Fruit fly (Drosophila melanogaster): ENCODE data around the gene mRpS31.

mRpS31 gene

DNA sequence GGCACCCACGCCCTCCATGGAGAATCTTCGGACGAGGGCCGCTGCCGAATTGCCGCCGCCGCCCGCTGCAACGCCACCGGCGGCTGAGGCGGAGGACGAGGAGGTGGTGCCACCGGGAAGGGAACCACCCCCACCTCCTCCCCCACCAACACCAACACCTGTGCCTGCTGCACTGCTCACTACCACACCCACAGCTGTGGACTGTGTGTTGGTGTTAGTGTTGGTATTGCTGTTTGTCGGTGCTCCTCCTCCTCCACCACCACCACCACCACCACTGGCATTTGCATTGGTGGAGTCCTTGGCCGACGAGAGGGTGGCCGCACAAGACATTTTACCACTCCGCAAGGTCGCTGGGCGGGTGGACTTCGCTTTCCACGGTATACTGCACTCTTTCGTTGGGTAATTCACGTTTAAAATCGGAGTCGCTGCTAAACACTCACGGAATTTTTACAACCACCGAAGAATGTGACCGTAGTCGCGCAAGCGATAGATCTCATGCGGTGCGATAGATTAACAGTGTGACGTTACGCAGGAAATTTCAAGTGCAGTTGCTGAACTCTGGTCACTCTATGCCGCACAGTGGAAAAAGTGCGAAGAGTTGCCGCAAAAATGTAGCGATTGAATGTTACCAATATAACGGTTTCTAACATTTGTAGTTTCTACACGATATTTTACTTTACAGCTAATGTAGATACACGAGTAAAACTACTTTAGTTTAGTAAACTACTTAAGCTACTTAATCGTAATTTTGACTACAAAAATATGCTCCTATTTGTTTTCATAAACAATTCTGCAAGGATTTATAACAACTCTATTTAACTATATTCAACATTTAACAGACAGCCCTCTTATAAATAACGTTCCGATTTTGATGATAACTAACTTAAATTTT is 6.6 kb downstream of the mRpS31 start, which contains the start of gene mib1 (continued):
- peak; percentile 43 for TF ChIP-seq CG16779 (tag; optimal IDR thresholded peaks at IDR 0.05)
- peak; percentile 41 for TF ChIP-seq cyc (GFP tag; optimal IDR thresholded peaks at IDR 0.05)
- TF ChIP-seq Sox14 (GFP tag; optimal IDR thresholded peaks at IDR 0.05): no peak
- no peak for TF ChIP-seq fd85E (GFP tag; optimal IDR thresholded peaks at IDR 0.05)
- TF ChIP-seq CG3919 (GFP tag; optimal IDR thresholded peaks at IDR 0.05): peak; percentile 53
- peak; percentile 24 for TF ChIP-seq fkh (GFP tag; optimal IDR thresholded peaks at IDR 0.05)
- peak; percentile 44 for TF ChIP-seq CG7368 (GFP tag; optimal IDR thresholded peaks at IDR 0.05)
- no peak for TF ChIP-seq CG10631 (GFP tag; optimal IDR thresholded peaks at IDR 0.05)
- TF ChIP-seq CG9139 (GFP tag; optimal IDR thresholded peaks at IDR 0.05): peak; percentile 39
- no peak for TF ChIP-seq achi (GFP tag; optimal IDR thresholded peaks at IDR 0.05)
- TF ChIP-seq ss (GFP tag; optimal IDR thresholded peaks at IDR 0.05): peak; percentile 66 to 81
- TF ChIP-seq CG1621 (tag; optimal IDR thresholded peaks at IDR 0.05): peak; percentile 29
- no peak for TF ChIP-seq Eip93F (GFP tag; optimal IDR thresholded peaks at IDR 0.05)
- TF ChIP-seq CG15336 (GFP tag; IDR thresholded peaks at IDR 0.05): 0 out of 2 replicates have a peak, but pooled peaks have one; percentile 19
- TF ChIP-seq Smox (GFP tag; optimal IDR thresholded peaks at IDR 0.05): no peak
- TF ChIP-seq acj6 (GFP tag; optimal IDR thresholded peaks at IDR 0.05): peak; percentile 5
- TF ChIP-seq CG6163 (GFP tag; IDR thresholded peaks at IDR 0.05): peak; percentile 48
- TF ChIP-seq Gug (GFP tag; IDR thresholded peaks at IDR 0.05): no peak; the same call in 1 of the 2 replicates
- TF ChIP-seq esn (GFP tag; optimal IDR thresholded peaks at IDR 0.05): no peak
- TF ChIP-seq Eip78C (GFP tag): peak; percentile 61
- TF ChIP-seq vri (GFP tag; optimal IDR thresholded peaks at IDR 0.05): no peak
- TF ChIP-seq pdm3 (GFP tag; optimal IDR thresholded peaks at IDR 0.05): no peak
- peak; percentile 36 for TF ChIP-seq CG8319 (GFP tag; optimal IDR thresholded peaks at IDR 0.05)
- TF ChIP-seq Hr4 (GFP tag; optimal IDR thresholded peaks at IDR 0.05): no peak
- TF ChIP-seq net (GFP tag; optimal IDR thresholded peaks at IDR 0.05): peak; percentile 34
- no peak for TF ChIP-seq Ets96B (tag; optimal IDR thresholded peaks at IDR 0.05)

DNA sequence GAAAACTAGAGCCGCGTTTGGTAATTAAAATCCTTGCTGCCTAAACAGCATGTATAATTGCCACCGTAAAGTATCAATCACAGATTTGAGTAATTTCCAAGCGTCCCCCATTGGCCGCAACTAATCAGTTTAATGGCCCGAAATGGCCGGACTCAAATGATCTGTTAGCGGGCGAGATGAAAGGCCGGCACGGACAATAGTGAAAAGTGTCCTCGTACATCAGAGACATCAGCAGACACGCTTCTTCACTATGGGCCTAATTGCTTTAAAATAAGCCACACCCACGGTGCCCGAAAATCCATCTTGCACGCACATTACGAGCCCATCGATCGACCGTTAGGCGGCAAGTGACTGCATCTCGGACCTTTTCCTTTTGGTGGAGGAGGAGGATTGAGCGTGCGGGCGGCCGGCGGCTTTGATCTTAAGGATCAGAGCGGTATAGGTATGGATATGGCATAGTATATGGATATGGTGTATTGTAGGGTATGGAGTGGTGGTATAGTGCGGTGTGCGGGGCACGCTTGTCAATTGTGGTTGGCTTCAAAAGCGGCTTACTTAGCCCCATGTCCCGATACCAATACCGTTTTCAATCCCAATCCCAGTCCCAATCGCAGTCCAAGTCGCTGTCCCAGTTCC is 7.4 kb downstream of the mRpS31 start:
- TF ChIP-seq ss (GFP tag; optimal IDR thresholded peaks at IDR 0.05): no peak
- no peak for TF ChIP-seq Gug (GFP tag; IDR thresholded peaks at IDR 0.05)
- TF ChIP-seq CG8119 (GFP tag; IDR thresholded peaks at IDR 0.05): no peak
- no peak for TF ChIP-seq Hr38 (GFP tag; optimal IDR thresholded peaks at IDR 0.05)
- no peak for TF ChIP-seq CG4318 (GFP tag; optimal IDR thresholded peaks at IDR 0.05)
- TF ChIP-seq CG3032 (tag; optimal IDR thresholded peaks at IDR 0.05): no peak
- no peak for TF ChIP-seq acj6 (GFP tag; optimal IDR thresholded peaks at IDR 0.05)
- peak; percentile 11 for TF ChIP-seq svp (GFP tag)
- TF ChIP-seq CG6792 (GFP tag; optimal IDR thresholded peaks at IDR 0.05): no peak

DNA sequence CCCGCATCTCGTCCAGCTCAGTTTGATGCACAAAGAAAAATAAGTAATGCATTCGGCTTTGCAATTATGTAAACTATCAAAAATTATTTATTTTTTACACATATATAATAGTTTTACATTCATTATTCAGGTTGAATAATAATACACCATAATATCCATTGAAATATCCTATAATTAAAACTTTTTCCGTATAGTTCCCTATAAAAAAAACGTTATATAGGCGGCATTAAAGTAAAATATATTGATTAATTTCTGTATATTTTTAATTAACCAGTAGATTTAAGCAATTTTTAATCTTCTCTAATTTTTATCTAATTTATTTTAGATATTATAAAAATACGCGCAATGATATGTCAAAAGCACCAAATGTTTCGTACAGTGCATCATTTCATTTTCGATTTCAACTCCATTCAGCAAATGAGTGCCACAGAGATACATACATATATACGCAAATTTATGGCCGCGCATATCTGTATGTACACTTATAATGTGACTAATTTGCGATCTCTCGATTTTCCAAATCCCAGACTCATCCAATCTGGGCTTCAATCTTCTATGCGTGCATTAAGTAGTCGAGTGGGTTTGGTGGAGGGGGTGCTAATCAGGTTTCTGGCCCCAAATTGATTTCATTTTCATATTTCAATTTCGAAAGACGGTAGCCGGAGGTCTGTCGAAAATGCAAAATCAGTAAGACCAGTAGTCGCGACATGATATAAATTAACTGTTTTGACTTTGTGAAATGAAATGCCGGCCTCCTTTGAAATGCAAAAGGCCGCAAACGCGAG is 8.4 kb downstream of the mRpS31 start:
- TF ChIP-seq Eip93F (GFP tag; optimal IDR thresholded peaks at IDR 0.05) (no peak), CG4318 (GFP tag; optimal IDR thresholded peaks at IDR 0.05) (no peak), OdsH (GFP tag; optimal IDR thresholded peaks at IDR 0.05) (peak; percentile 24), CG3919 (GFP tag; optimal IDR thresholded peaks at IDR 0.05) (peak; percentile 28), fd85E (GFP tag; optimal IDR thresholded peaks at IDR 0.05) (no peak), CG10631 (GFP tag; optimal IDR thresholded peaks at IDR 0.05) (no peak), Sox14 (GFP tag; optimal IDR thresholded peaks at IDR 0.05) (no peak), CG16779 (tag; optimal IDR thresholded peaks at IDR 0.05) (no peak), Smox (GFP tag; optimal IDR thresholded peaks at IDR 0.05) (no peak), CG6854 (GFP tag; optimal IDR thresholded peaks at IDR 0.05) (no peak), CG11294 (GFP tag; IDR thresholded peaks at IDR 0.05) (no peak), topi (GFP tag; optimal IDR thresholded peaks at IDR 0.05) (no peak), acj6 (GFP tag; optimal IDR thresholded peaks at IDR 0.05) (peak; percentile 17), vri (GFP tag; optimal IDR thresholded peaks at IDR 0.05) (no peak), CG7368 (GFP tag; optimal IDR thresholded peaks at IDR 0.05) (no peak), CG3032 (tag; optimal IDR thresholded peaks at IDR 0.05) (peak; percentile 14), CG8319 (GFP tag; optimal IDR thresholded peaks at IDR 0.05) (no peak), Ets96B (tag; optimal IDR thresholded peaks at IDR 0.05) (peak; percentile 9), CG34406 (GFP tag; optimal IDR thresholded peaks at IDR 0.05) (peak; percentile 20), Hr38 (GFP tag; optimal IDR thresholded peaks at IDR 0.05) (no peak), svp (GFP tag) (peak; percentile 29), net (GFP tag; optimal IDR thresholded peaks at IDR 0.05) (no peak), Hr4 (GFP tag; optimal IDR thresholded peaks at IDR 0.05) (no peak), Sox102F (GFP tag; optimal IDR thresholded peaks at IDR 0.05) (no peak), CG10669 (GFP tag; optimal IDR thresholded peaks at IDR 0.05) (no peak), esn (GFP tag; optimal IDR thresholded peaks at IDR 0.05) (peak; percentile 13), Eip78C (GFP tag) (peak; percentile 78), CG8632 (GFP tag; optimal IDR thresholded peaks at IDR 0.05) (no peak), CG6163 (GFP tag; IDR thresholded peaks at IDR 0.05) (0 out of 3 replicates have a peak, but pooled peaks have one; percentile 14), Ets21C (GFP tag; optimal IDR thresholded peaks at IDR 0.05) (no peak)

Measured in whole organism, prepupa.